Fruit fly (Drosophila melanogaster) whole organism: ENCODE results near the gene PGRP-SA.

Source experiments
- CG8478 ChIP-seq: fragments of >200 bp; optimal IDR thresholded peaks from 2 replicates; lab custom pipeline; 2018; ENCODE audit warnings: inconsistent platforms
- Dll ChIP-seq: fragments of >200 bp; optimal IDR thresholded peaks from 2 replicates; lab custom pipeline; 2017
- EcR ChIP-seq, 2 experiments: fragments of >200 bp; optimal IDR thresholded peaks; 2 replicates each; lab custom pipeline; 2017; ENCODE audit warnings: missing biosample characterization in 2 of 2, missing genetic modification characterization in 2 of 2, missing genetic modification reagents in 2 of 2
- pan ChIP-seq: fragments of >200 bp; optimal IDR thresholded peaks from 2 replicates; lab custom pipeline; 2017

DNA sequence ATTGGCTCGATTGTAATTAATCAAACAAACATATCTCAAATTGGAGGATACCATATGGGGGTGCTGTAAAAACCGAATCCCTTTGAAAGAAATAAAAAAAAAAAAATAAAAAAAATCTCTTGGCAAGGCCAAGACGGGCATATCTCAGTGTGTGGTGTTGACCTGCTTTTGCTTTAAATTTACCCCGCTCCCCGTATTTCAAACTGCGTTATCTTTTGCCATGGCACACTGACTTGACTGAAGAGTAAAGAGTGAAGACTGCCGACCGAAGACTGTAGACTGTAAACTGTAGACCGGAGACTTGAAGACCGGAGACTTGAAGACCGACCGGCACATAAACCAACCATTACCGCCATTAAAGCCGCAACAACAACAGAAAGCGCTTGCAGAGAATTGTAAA lies 49.5 kb upstream of the PGRP-SA start:
- TF ChIP-seq CG8478 (lab: Kevin White, UChicago) (no peak), Dll (no peak), pan (lab: Kevin White, UChicago) (no peak), EcR (GFP tag; optimal IDR thresholded peaks at IDR 0.05; lab: Kevin White, UChicago) (no peak)
